Fruit fly (Drosophila melanogaster) whole organism, prepupa: ENCODE data around the gene CG9631.

ENCODE experiments used
- CG10669 ChIP-seq: fragments of 200-800 bp; sonication (Bioruptor generic); optimal IDR thresholded peaks from 3 replicates; lab custom pipeline; 2018; ENCODE audit warnings: missing biosample characterization, mild to moderate bottlenecking, missing genetic modification characterization, moderate library complexity
- CG11294 ChIP-seq: fragments of 200-800 bp; sonication (Bioruptor generic); IDR thresholded peaks from 2 replicates; pipeline ENCODE4 v1.3.6; 2022; ENCODE audit warnings: missing biosample characterization, missing genetic modification characterization
- CG11902 ChIP-seq: fragments of 200-800 bp; sonication (Bioruptor generic); optimal IDR thresholded peaks from 3 replicates; lab custom pipeline; 2016; ENCODE audit warnings: missing biosample characterization, missing genetic modification characterization
- CG1621 ChIP-seq: fragments of 200-800 bp; sonication (Bioruptor generic); optimal IDR thresholded peaks from 3 replicates; lab custom pipeline; 2018; ENCODE audit warnings: missing biosample characterization, mild to moderate bottlenecking, missing genetic modification characterization
- CG16779 ChIP-seq: fragments of 200-800 bp; sonication (Bioruptor generic); optimal IDR thresholded peaks from 3 replicates; lab custom pipeline; 2017; ENCODE audit warnings: missing biosample characterization, mild to moderate bottlenecking, missing genetic modification characterization
- CG32006 ChIP-seq: fragments of 200-800 bp; sonication (Bioruptor generic); optimal IDR thresholded peaks from 3 replicates; lab custom pipeline; 2017; ENCODE audit warnings: missing biosample characterization, mild to moderate bottlenecking, missing genetic modification characterization
- CG6276 ChIP-seq: fragments of 200-800 bp; sonication (Bioruptor generic); optimal IDR thresholded peaks from 2 replicates; lab custom pipeline; 2017; ENCODE audit warnings: missing biosample characterization, mild to moderate bottlenecking, missing genetic modification characterization
- CG6808 ChIP-seq: fragments of 200-800 bp; sonication (Bioruptor generic); optimal IDR thresholded peaks from 3 replicates; lab custom pipeline; 2017; ENCODE audit warnings: missing biosample characterization, missing genetic modification characterization, mild to moderate bottlenecking, moderate library complexity, missing genetic modification reagents
- CG6854 ChIP-seq: fragments of 200-800 bp; sonication (Bioruptor generic); optimal IDR thresholded peaks from 2 replicates; lab custom pipeline; 2017; ENCODE audit warnings: missing biosample characterization, mild to moderate bottlenecking, missing genetic modification characterization
- CG7368 ChIP-seq: fragments of 200-800 bp; sonication (Bioruptor generic); optimal IDR thresholded peaks from 3 replicates; lab custom pipeline; 2016; ENCODE audit warnings: missing biosample characterization, missing genetic modification characterization
- CG8632 ChIP-seq: fragments of 200-800 bp; sonication (Bioruptor generic); optimal IDR thresholded peaks from 3 replicates; lab custom pipeline; 2016; ENCODE audit warnings: missing biosample characterization, missing genetic modification characterization
- CG9139 ChIP-seq: fragments of 200-800 bp; sonication (Bioruptor generic); optimal IDR thresholded peaks from 3 replicates; lab custom pipeline; 2017; ENCODE audit warnings: missing biosample characterization, mild to moderate bottlenecking, missing genetic modification characterization
- Eip93F ChIP-seq: fragments of 200-800 bp; sonication (Bioruptor generic); optimal IDR thresholded peaks from 2 replicates; lab custom pipeline; 2016; ENCODE audit warnings: missing biosample characterization, mild to moderate bottlenecking, missing genetic modification characterization
- Ets21C ChIP-seq: fragments of 200-800 bp; sonication (Bioruptor generic); optimal IDR thresholded peaks from 3 replicates; lab custom pipeline; 2016; ENCODE audit warnings: missing biosample characterization, missing genetic modification characterization
- Ets96B ChIP-seq: fragments of 200-800 bp; optimal IDR thresholded peaks from 2 replicates; lab custom pipeline; 2019; ENCODE audit warnings: missing biosample characterization, mild to moderate bottlenecking, missing genetic modification characterization, moderate library complexity
- Gug ChIP-seq: fragments of 200-800 bp; sonication (Bioruptor generic); IDR thresholded peaks from 2 replicates; pipeline ENCODE4 v1.3.6; 2022; ENCODE audit warnings: missing biosample characterization, missing genetic modification characterization
- Hr39 ChIP-seq: fragments of 200-800 bp; sonication (Bioruptor generic); optimal IDR thresholded peaks from 2 replicates; lab custom pipeline; 2016; ENCODE audit warnings: missing biosample characterization, missing genetic modification characterization
- Hr4 ChIP-seq: fragments of 200-800 bp; sonication (Bioruptor generic); optimal IDR thresholded peaks from 3 replicates; lab custom pipeline; 2016; ENCODE audit warnings: missing biosample characterization, missing genetic modification characterization
- OdsH ChIP-seq: fragments of 200-800 bp; sonication (Bioruptor generic); optimal IDR thresholded peaks from 3 replicates; lab custom pipeline; 2016; ENCODE audit warnings: missing biosample characterization, missing genetic modification characterization
- Smox ChIP-seq: fragments of 200-800 bp; sonication (Bioruptor generic); optimal IDR thresholded peaks from 3 replicates; lab custom pipeline; 2016; ENCODE audit warnings: missing biosample characterization, missing genetic modification characterization
- Sox15 ChIP-seq: fragments of 200-800 bp; sonication (Bioruptor generic); optimal IDR thresholded peaks from 3 replicates; lab custom pipeline; 2016; ENCODE audit warnings: missing biosample characterization, missing genetic modification characterization
- achi ChIP-seq: fragments of 200-800 bp; sonication (Bioruptor generic); optimal IDR thresholded peaks from 3 replicates; lab custom pipeline; 2016; ENCODE audit warnings: missing biosample characterization, missing genetic modification characterization
- cyc ChIP-seq: fragments of 200-800 bp; sonication (Bioruptor generic); optimal IDR thresholded peaks from 3 replicates; lab custom pipeline; 2016; ENCODE audit warnings: missing biosample characterization, missing genetic modification characterization
- dsx ChIP-seq: fragments of 200-800 bp; optimal IDR thresholded peaks from 3 replicates; lab custom pipeline; 2019; ENCODE audit warnings: missing biosample characterization, mild to moderate bottlenecking, missing genetic modification characterization, moderate library complexity; ENCODE audit not compliant: poor library complexity, severe bottlenecking
- eg ChIP-seq: fragments of 200-800 bp; sonication (Bioruptor generic); IDR thresholded peaks from 3 replicates; pipeline ENCODE4 v1.3.6; 2022; ENCODE audit warnings: missing biosample characterization, missing genetic modification characterization
- esn ChIP-seq: fragments of 200-800 bp; sonication (Bioruptor generic); optimal IDR thresholded peaks from 2 replicates; lab custom pipeline; 2016; ENCODE audit warnings: missing biosample characterization, mild to moderate bottlenecking, missing genetic modification characterization, moderate library complexity
- fkh ChIP-seq: fragments of 200-800 bp; sonication (Bioruptor generic); optimal IDR thresholded peaks from 3 replicates; lab custom pipeline; 2017; ENCODE audit warnings: missing biosample characterization, mild to moderate bottlenecking, missing genetic modification characterization, moderate library complexity
- net ChIP-seq: fragments of 200-800 bp; sonication (Bioruptor generic); optimal IDR thresholded peaks from 3 replicates; lab custom pipeline; 2016; ENCODE audit warnings: missing biosample characterization, missing genetic modification characterization
- pdm3 ChIP-seq: fragments of 200-800 bp; sonication (Bioruptor generic); optimal IDR thresholded peaks from 3 replicates; lab custom pipeline; 2016; ENCODE audit warnings: missing biosample characterization, missing genetic modification characterization
- salr ChIP-seq, 2 experiments: fragments of 200-800 bp; sonication (Bioruptor generic); optimal IDR thresholded peaks; 3 replicates each; lab custom pipeline; 2016 to 2018; ENCODE audit warnings: missing biosample characterization in 2 of 2, missing genetic modification characterization in 2 of 2, mild to moderate bottlenecking in 1 of 2
- spab ChIP-seq: fragments of 200-800 bp; sonication (Bioruptor generic); optimal IDR thresholded peaks from 2 replicates; lab custom pipeline; 2017; ENCODE audit warnings: missing biosample characterization, mild to moderate bottlenecking, missing genetic modification characterization, missing genetic modification reagents
- ss ChIP-seq, 2 experiments: fragments of 200-800 bp; sonication (Bioruptor generic); optimal IDR thresholded peaks; 2 replicates in 1 of 2; 3 replicates in 1 of 2; lab custom pipeline; 2017 to 2018; ENCODE audit warnings: mild to moderate bottlenecking in 2 of 2, missing biosample characterization in 2 of 2, missing genetic modification characterization in 2 of 2, moderate library complexity in 1 of 2
- topi ChIP-seq: fragments of 200-800 bp; sonication (Bioruptor generic); optimal IDR thresholded peaks from 3 replicates; lab custom pipeline; 2016; ENCODE audit warnings: missing biosample characterization, missing genetic modification characterization
- vri ChIP-seq: fragments of 200-800 bp; sonication (Bioruptor generic); optimal IDR thresholded peaks from 3 replicates; lab custom pipeline; 2016; ENCODE audit warnings: missing biosample characterization, mild to moderate bottlenecking, missing genetic modification characterization

Gene CG9631

DNA sequence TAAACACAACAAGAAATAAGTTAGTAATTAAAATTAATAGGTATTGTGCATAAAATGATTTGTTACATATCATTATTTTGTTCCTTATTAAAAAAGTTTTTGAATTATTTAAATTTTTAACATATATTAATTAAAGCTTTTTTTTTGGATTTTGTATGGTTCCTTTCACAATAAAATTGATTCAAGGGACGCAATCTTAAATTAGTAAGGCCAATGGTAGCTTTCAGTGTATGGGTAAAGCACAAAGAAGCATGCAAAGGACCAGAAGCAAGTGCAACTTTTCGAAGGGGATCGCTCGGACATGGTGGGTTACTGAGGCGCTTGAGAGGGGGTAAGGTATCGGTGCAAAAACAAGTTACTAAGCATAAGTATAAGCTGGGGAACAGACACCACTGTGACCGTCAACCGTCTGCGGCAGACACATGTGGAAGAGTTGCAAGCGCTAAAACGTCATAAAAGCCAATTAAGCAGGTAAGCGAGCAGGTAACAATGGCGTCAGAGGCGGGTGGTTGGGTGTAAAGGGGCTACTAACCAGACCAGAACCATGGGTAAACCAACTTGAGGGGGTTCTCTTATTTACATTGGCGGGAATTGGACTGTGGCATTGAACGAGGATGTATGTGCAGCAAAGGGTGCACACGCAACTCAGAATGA is 49.1 kb upstream of the CG9631 start (continued):
- no peak for TF ChIP-seq topi
- TF ChIP-seq achi: no peak
- no peak for TF ChIP-seq CG7368 (GFP tag; lab: Kevin White, UChicago)
- no peak for TF ChIP-seq Sox15 (GFP tag; lab: Kevin White, UChicago)
- no peak for TF ChIP-seq CG11294 (GFP tag; lab: Robert Waterston, UW)
- TF ChIP-seq CG9139: no peak
- no peak for TF ChIP-seq Hr4 (GFP tag; lab: Kevin White, UChicago)
- no peak for TF ChIP-seq Ets21C (GFP tag; lab: Kevin White, UChicago)
- TF ChIP-seq CG6276: no peak
- no peak for TF ChIP-seq CG32006 (GFP tag; lab: Kevin White, UChicago)
- no peak for TF ChIP-seq Hr39
- peak; percentile 34 for TF ChIP-seq CG6808 (GFP tag; lab: Kevin White, UChicago)
- TF ChIP-seq, all 60 proteins: peak for 10

DNA sequence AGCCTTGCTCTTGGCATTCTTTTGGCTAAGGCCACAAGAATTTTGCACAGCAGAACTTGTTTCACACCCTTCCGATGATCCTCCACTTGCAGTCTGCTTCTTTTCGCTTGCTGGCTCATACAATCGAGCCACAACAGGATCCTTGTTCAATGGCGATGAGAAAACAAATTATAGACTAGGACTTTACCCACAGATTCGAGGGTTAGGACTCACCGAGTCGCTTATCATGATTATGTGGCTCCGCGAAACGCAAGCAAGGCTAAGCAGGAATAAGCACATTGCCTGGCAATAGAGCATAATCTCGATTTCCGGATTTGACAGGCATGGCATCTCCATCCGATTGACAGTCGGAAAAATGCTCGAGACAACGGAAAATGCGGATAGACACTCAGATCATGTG is 35.5 kb upstream of the CG9631 start, which contains the start of the genes CG14839 and CG14841:
CG14839 (plus strand) TSS at position 301 of the 400 bp plus-strand sequence.
CG14841 (minus strand) TSS at position 332 of the 400 bp plus-strand sequence.
- TF ChIP-seq topi: no peak
- TF ChIP-seq eg: no peak
- no peak for TF ChIP-seq Smox (GFP tag; lab: Kevin White, UChicago)
- TF ChIP-seq CG11902 (GFP tag; lab: Kevin White, UChicago): no peak
- no peak for TF ChIP-seq dsx (GFP tag; lab: Kevin White, UChicago)
- no peak for TF ChIP-seq esn
- TF ChIP-seq fkh: no peak
- no peak for TF ChIP-seq CG16779 (tag; lab: Kevin White, UChicago)
- TF ChIP-seq CG6854: no peak
- TF ChIP-seq Ets21C (GFP tag; lab: Kevin White, UChicago): no peak
- TF ChIP-seq spab: no peak
- TF ChIP-seq net (GFP tag; lab: Kevin White, UChicago): no peak
- no peak for TF ChIP-seq CG9139
- TF ChIP-seq CG6276: no peak
- no peak for TF ChIP-seq cyc (GFP tag; lab: Kevin White, UChicago)
- no peak for TF ChIP-seq CG6808 (GFP tag; lab: Kevin White, UChicago)

DNA sequence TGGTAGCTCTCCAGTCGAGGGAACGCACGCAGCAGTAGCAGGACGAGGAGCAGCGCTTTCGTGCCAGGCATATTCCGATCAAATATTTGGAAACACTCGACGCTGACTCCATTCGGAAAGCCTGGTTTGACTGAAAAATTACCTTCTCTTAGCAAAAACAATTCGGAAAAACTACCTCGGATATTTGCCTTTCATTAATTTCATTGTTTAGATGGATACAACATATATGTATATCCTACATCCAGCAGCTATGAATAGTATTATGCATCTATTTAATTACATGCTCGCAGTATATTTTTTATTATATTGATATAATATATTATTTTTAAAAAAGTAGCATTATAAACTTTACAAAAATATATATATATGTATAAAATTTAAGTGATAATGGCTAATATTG is 34.6 kb upstream of the CG9631 start, which contains the start of gene CG14840:
CG14840 (minus strand) TSS at position 101 of the 400 bp plus-strand sequence.
- TF ChIP-seq CG1621 (tag; lab: Kevin White, UChicago) (no peak), ss (GFP tag; optimal IDR thresholded peaks at IDR 0.05; lab: Kevin White, UChicago) (no peak), CG6276 (no peak), CG10669 (GFP tag; lab: Kevin White, UChicago) (no peak), Gug (no peak), Eip93F (GFP tag; lab: Kevin White, UChicago) (no peak), spab (no peak), net (GFP tag; lab: Kevin White, UChicago) (no peak), CG7368 (GFP tag; lab: Kevin White, UChicago) (no peak), OdsH (GFP tag; lab: Kevin White, UChicago) (no peak), Ets21C (GFP tag; lab: Kevin White, UChicago) (no peak), salr (GFP tag; optimal IDR thresholded peaks at IDR 0.05; lab: Kevin White, UChicago) (no peak), cyc (GFP tag; lab: Kevin White, UChicago) (no peak), achi (no peak), topi (no peak), CG8632 (GFP tag; lab: Kevin White, UChicago) (no peak), Hr39 (no peak), Sox15 (GFP tag; lab: Kevin White, UChicago) (no peak), vri (no peak)

DNA sequence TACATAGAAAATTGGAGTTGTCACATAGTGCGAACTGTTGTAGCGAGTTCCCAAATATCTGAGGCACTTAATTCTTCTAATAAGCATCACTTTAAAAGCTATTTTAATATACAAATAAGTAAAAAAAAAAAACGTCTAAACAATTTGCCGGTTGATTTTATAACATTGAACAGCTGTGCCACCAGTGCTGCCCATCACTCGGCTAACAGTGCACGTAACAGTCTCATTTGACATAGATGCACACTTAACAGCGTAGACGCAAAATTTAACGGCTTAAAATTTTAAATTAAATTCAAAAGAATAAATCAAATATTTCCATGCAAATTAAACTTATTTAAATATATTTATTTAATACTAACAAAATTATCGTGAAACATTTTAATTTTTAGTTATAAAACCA is 33.3 kb upstream of the CG9631 start, which contains the start of gene MetRS-m:
MetRS-m (minus strand) TSS at position 171 of the 400 bp plus-strand sequence.
- TF ChIP-seq Gug (no peak), Ets96B (no peak), CG6808 (GFP tag; lab: Kevin White, UChicago) (peak; percentile 99), CG1621 (tag; lab: Kevin White, UChicago) (no peak), net (GFP tag; lab: Kevin White, UChicago) (no peak), pdm3 (GFP tag; lab: Kevin White, UChicago) (no peak)
